Fruit fly (Drosophila melanogaster) whole organism: ENCODE measurements around the gene CG42835.

ENCODE experiments used
- CG8478 ChIP-seq: fragments of >200 bp; optimal IDR thresholded peaks from 2 replicates; lab custom pipeline; 2018; ENCODE audit warnings: inconsistent platforms
- EcR ChIP-seq, 2 experiments: fragments of >200 bp; optimal IDR thresholded peaks; 2 replicates each; lab custom pipeline; 2017; ENCODE audit warnings: missing biosample characterization in 2 of 2, missing genetic modification characterization in 2 of 2, missing genetic modification reagents in 2 of 2
- pan ChIP-seq: fragments of >200 bp; optimal IDR thresholded peaks from 2 replicates; lab custom pipeline; 2017
- psq ChIP-seq: fragments of >200 bp; optimal IDR thresholded peaks from 2 replicates; lab custom pipeline; 2017
- usp ChIP-seq: fragments of >200 bp; optimal IDR thresholded peaks from 2 replicates; lab custom pipeline; 2017; ENCODE audit warnings: missing biosample characterization, missing genetic modification characterization, mixed read lengths

dm6 chr3R:17434330-17434729 is 13.9 kb downstream of the CG42835 start, which contains the start of gene CG44090:
- TF ChIP-seq psq (no peak), pan (lab: Kevin White, UChicago) (no peak), EcR (GFP tag; optimal IDR thresholded peaks at IDR 0.05; lab: Kevin White, UChicago) (no peak), usp (no peak), CG8478 (lab: Kevin White, UChicago) (no peak)
